ENCODE assay signal across 1 fruit fly cellular context in the genomic region with DNA sequence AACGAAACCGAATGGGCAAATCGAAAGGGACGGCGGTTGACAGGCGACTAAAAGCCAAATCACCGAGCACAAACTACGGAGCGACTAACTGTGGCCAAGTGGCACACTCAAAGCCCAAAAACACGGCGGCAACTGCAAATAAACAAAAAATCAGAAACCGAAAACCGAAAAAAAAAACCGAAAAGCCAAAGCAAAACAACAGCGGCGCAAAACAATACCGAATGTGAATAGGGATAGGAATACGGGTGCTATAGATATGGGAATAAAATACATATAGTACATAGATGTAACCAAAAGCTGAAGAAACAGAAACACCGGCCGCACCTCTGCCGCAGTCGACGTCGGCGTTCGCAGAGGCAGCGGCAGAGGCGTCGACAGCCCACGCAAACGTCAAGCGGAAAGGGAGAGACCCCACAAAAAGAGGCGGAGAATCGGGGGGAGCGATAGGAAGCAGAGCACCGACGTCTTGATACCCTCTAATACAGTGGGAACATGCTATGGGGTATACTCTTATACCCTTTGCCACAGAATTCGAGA.
A peak's percentile ranks its signal among the peaks of the same experiment; 100 is the strongest.
TF ChIP-seq lines count a peak whose summit lies in the region.

A gene (minus strand): TSS at position 51 of the 537 bp plus-strand sequence.

TF ChIP-seq in whole organism, embryonic, 481 proteins besides CTCF, POLR2A, EP300 and RAD21 (continued from another document):
- TF ChIP-seq corto (GFP tag; optimal IDR thresholded peaks at IDR 0.05; lab: Kevin White, UChicago) (no peak), Neu2 (GFP tag; optimal IDR thresholded peaks at IDR 0.05; lab: Kevin White, UChicago; ENCODE audit: borderline replicate concordance) (no peak), Side (GFP tag; optimal IDR thresholded peaks at IDR 0.05; lab: Kevin White, UChicago) (no peak), ftz-f1 (GFP tag; optimal IDR thresholded peaks at IDR 0.05; lab: Kevin White, UChicago) (no peak), sqz (GFP tag; optimal IDR thresholded peaks at IDR 0.05; lab: Kevin White, UChicago) (peak; percentile 9), CG6854 (GFP tag; optimal IDR thresholded peaks at IDR 0.05; lab: Kevin White, UChicago) (no peak), bcd (GFP tag; optimal IDR thresholded peaks at IDR 0.05; lab: Kevin White, UChicago) (no peak), CG3065 (GFP tag; optimal IDR thresholded peaks at IDR 0.05; lab: Kevin White, UChicago) (no peak), B-H1 (GFP tag; IDR thresholded peaks at IDR 0.05; lab: Robert Waterston, UW) (no peak), CG2199 (GFP tag; IDR thresholded peaks at IDR 0.05; lab: Robert Waterston, UW) (peak; percentile 98), schlank (tag; optimal IDR thresholded peaks at IDR 0.05; lab: Kevin White, UChicago) (no peak), Pdp1 (GFP tag; optimal IDR thresholded peaks at IDR 0.05; lab: Kevin White, UChicago) (peak in 1 of 2 experiments; percentile 34), Sry-δ (GFP tag; optimal IDR thresholded peaks at IDR 0.05; lab: Kevin White, UChicago) (no peak), ac (GFP tag; optimal IDR thresholded peaks at IDR 0.05; lab: Kevin White, UChicago) (no peak), CG8281 (tag; optimal IDR thresholded peaks at IDR 0.05; lab: Kevin White, UChicago) (no peak), tap (tag; optimal IDR thresholded peaks at IDR 0.05; lab: Kevin White, UChicago) (no peak), CG12155 (GFP tag; optimal IDR thresholded peaks at IDR 0.05; lab: Kevin White, UChicago) (no peak), lab (GFP tag; optimal IDR thresholded peaks at IDR 0.05; lab: Kevin White, UChicago) (no peak), HmgZ (tag; optimal IDR thresholded peaks at IDR 0.05; lab: Kevin White, UChicago) (no peak), CG13287 (GFP tag; IDR thresholded peaks at IDR 0.05; lab: Robert Waterston, UW; ENCODE audit: partially characterized antibody) (peak; percentile 18; the same call in 1 of the 2 replicates), gsb (GFP tag; IDR thresholded peaks at IDR 0.05; lab: Robert Waterston, UW) (no peak), Fer1 (GFP tag; optimal IDR thresholded peaks at IDR 0.05; lab: Kevin White, UChicago) (no peak), trem (tag; optimal IDR thresholded peaks at IDR 0.05; lab: Kevin White, UChicago) (no peak), CG2202 (tag; optimal IDR thresholded peaks at IDR 0.05; lab: Kevin White, UChicago) (no peak), CG11093 (GFP tag; IDR thresholded peaks at IDR 0.05; lab: Robert Waterston, UW) (no peak), Ssrp (tag; optimal IDR thresholded peaks at IDR 0.05; lab: Kevin White, UChicago) (no peak), CG12769 (tag; optimal IDR thresholded peaks at IDR 0.05; lab: Kevin White, UChicago) (peak; percentile 22), br (optimal IDR thresholded peaks at IDR 0.05; lab: Kevin White, UChicago) (no peak), CG9817 (tag; optimal IDR thresholded peaks at IDR 0.05; lab: Kevin White, UChicago) (no peak), CG10979 (tag; optimal IDR thresholded peaks at IDR 0.05; lab: Kevin White, UChicago) (no peak), row (GFP tag; IDR thresholded peaks at IDR 0.05; lab: Robert Waterston, UW) (peak; percentile 64), CG2875 (GFP tag; optimal IDR thresholded peaks at IDR 0.05; lab: Kevin White, UChicago) (no peak), chinmo (GFP tag; IDR thresholded peaks at IDR 0.05; lab: Robert Waterston, UW; ENCODE audit: partially characterized antibody) (peak; percentile 83; the same call in 2 of the 4 replicates), fd96Cb (tag; optimal IDR thresholded peaks at IDR 0.05; lab: Kevin White, UChicago) (no peak), Med (GFP tag; lab: Kevin White, UChicago) (peak; percentile 16), tio (GFP tag; optimal IDR thresholded peaks at IDR 0.05; lab: Kevin White, UChicago) (no peak), Adf1 (GFP tag; IDR thresholded peaks at IDR 0.05; lab: Robert Waterston, UW) (peak; percentile 98), CG6175 (GFP tag; IDR thresholded peaks at IDR 0.05; lab: Robert Waterston, UW) (no peak; the same call in 2 of the 3 replicates), Ets97D (GFP tag; optimal IDR thresholded peaks at IDR 0.05; lab: Kevin White, UChicago) (no peak), sr (GFP tag; IDR thresholded peaks at IDR 0.05; lab: Robert Waterston, UW) (peak; percentile 97), CG12391 (tag; optimal IDR thresholded peaks at IDR 0.05; lab: Kevin White, UChicago) (no peak), Deaf1 (tag; optimal IDR thresholded peaks at IDR 0.05; lab: Kevin White, UChicago) (peak; percentile 46), Asciz (GFP tag; optimal IDR thresholded peaks at IDR 0.05; lab: Kevin White, UChicago) (no peak), CG10543 (GFP tag; optimal IDR thresholded peaks at IDR 0.05; lab: Kevin White, UChicago) (no peak), so (GFP tag; IDR thresholded peaks at IDR 0.05; lab: Robert Waterston, UW) (peak; percentile 85; the same call in 2 of the 3 replicates), Eip74EF (GFP tag; optimal IDR thresholded peaks at IDR 0.05; lab: Kevin White, UChicago) (no peak)
TF ChIP-seq in whole organism, embryonic: peak in this region for 17.
